Fruit fly (Drosophila melanogaster): ENCODE measurements around the gene Raf.

- TF ChIP-seq lola (GFP tag; optimal IDR thresholded peaks at IDR 0.05) = no peak
- TF ChIP-seq CG31388 (GFP tag; optimal IDR thresholded peaks at IDR 0.05) = no peak
- TF ChIP-seq CG10462 (GFP tag; optimal IDR thresholded peaks at IDR 0.05) = no peak
- no peak for TF ChIP-seq CG5180 (GFP tag; optimal IDR thresholded peaks at IDR 0.05)
- no peak for TF ChIP-seq CG32767 (GFP tag; IDR thresholded peaks at IDR 0.05)
- no peak for TF ChIP-seq repo (GFP tag; optimal IDR thresholded peaks at IDR 0.05)
- TF ChIP-seq CG30431 (GFP tag; optimal IDR thresholded peaks at IDR 0.05) = no peak
- no peak for TF ChIP-seq mld (GFP tag; IDR thresholded peaks at IDR 0.05; ENCODE audit: partially characterized antibody)
- no peak for TF ChIP-seq CG12659 (GFP tag; optimal IDR thresholded peaks at IDR 0.05)
- no peak for TF ChIP-seq shn (GFP tag; optimal IDR thresholded peaks at IDR 0.05)
Observed at dm6 chrX:2360992-2361391, 65.7 kb downstream of the Raf start.
